Fruit fly (Drosophila melanogaster): Measurements from ENCODE around the gene Gba1a.

Gba1a gene

dm6 chr3R:23713901-23714300 lies 13.5 kb downstream of the Gba1a start (continued):
- TF ChIP-seq CG12219 (GFP tag; optimal IDR thresholded peaks at IDR 0.05) (peak; percentile 57), insv (GFP tag; optimal IDR thresholded peaks at IDR 0.05) (no peak), CG1602 (GFP tag; optimal IDR thresholded peaks at IDR 0.05) (peak; percentile 64), CG10321 (GFP tag; IDR thresholded peaks at IDR 0.05) (no peak), twi (tag; optimal IDR thresholded peaks at IDR 0.05) (peak; percentile 31), CG14014 (GFP tag; IDR thresholded peaks at IDR 0.05) (peak; percentile 63), NC2β (GFP tag; optimal IDR thresholded peaks at IDR 0.05) (peak; percentile 56), schlank (tag; optimal IDR thresholded peaks at IDR 0.05) (no peak), Hand (GFP tag; optimal IDR thresholded peaks at IDR 0.05) (no peak), CG14667 (GFP tag; IDR thresholded peaks at IDR 0.05) (peak; percentile 31), fd102C (GFP tag; optimal IDR thresholded peaks at IDR 0.05) (peak; percentile 45), dysf (GFP tag; IDR thresholded peaks at IDR 0.05) (peak; percentile 59; the same call in 1 of the 3 replicates), C15 (GFP tag; IDR thresholded peaks at IDR 0.05) (no peak), B-H1 (GFP tag; IDR thresholded peaks at IDR 0.05) (no peak; the same call in 2 of the 3 replicates), Meics (GFP tag; optimal IDR thresholded peaks at IDR 0.05) (no peak), CG1792 (GFP tag; optimal IDR thresholded peaks at IDR 0.05) (peak; percentile 47), Doc2 (GFP tag; IDR thresholded peaks at IDR 0.05) (no peak), Hsf (GFP tag; optimal IDR thresholded peaks at IDR 0.05) (peak; percentile 57), Ets97D (GFP tag; optimal IDR thresholded peaks at IDR 0.05) (no peak), hkb (optimal IDR thresholded peaks at IDR 0.05) (no peak), hkb (GFP tag; IDR thresholded peaks at IDR 0.05) (peak; percentile 63), CG17328 (GFP tag; IDR thresholded peaks at IDR 0.05) (peak; percentile 70), H15 (GFP tag; IDR thresholded peaks at IDR 0.05) (peak; percentile 26; the same call in 1 of the 3 replicates), klu (GFP tag; IDR thresholded peaks at IDR 0.05) (peak; percentile 37; the same call in 1 of the 2 replicates), Drgx (GFP tag; IDR thresholded peaks at IDR 0.05) (peak; percentile 46), Bteb2 (GFP tag; optimal IDR thresholded peaks at IDR 0.05) (peak; percentile 50), jing (GFP tag; optimal IDR thresholded peaks at IDR 0.05) (peak; percentile 29), CG17802 (tag; optimal IDR thresholded peaks at IDR 0.05) (peak; percentile 8), Nf-YA (GFP tag; IDR thresholded peaks at IDR 0.05) (peak; percentile 36; the same call in 1 of the 2 replicates), CG17568 (GFP tag; optimal IDR thresholded peaks at IDR 0.05) (peak; percentile 42), CG14441 (GFP tag; IDR thresholded peaks at IDR 0.05) (peak; percentile 72), peb (GFP tag; IDR thresholded peaks at IDR 0.05) (no peak), toy (GFP tag; IDR thresholded peaks at IDR 0.05) (no peak), HmgD (GFP tag; optimal IDR thresholded peaks at IDR 0.05) (no peak), bab2 (GFP tag; optimal IDR thresholded peaks at IDR 0.05) (peak; percentile 56), CG9817 (tag; optimal IDR thresholded peaks at IDR 0.05) (peak; percentile 34), CG3281 (GFP tag; optimal IDR thresholded peaks at IDR 0.05) (no peak), CG12299 (tag; optimal IDR thresholded peaks at IDR 0.05) (peak; percentile 2), grn (GFP tag; optimal IDR thresholded peaks at IDR 0.05) (no peak), lab (GFP tag; optimal IDR thresholded peaks at IDR 0.05) (peak; percentile 64), CG5953 (GFP tag; IDR thresholded peaks at IDR 0.05) (peak; percentile 34; the same call in 1 of the 2 replicates), sug (tag; optimal IDR thresholded peaks at IDR 0.05) (peak; percentile 5), TFAM (GFP tag; optimal IDR thresholded peaks at IDR 0.05) (no peak), Side (GFP tag; optimal IDR thresholded peaks at IDR 0.05) (peak; percentile 56), CG3726 (GFP tag; IDR thresholded peaks at IDR 0.05) (no peak), Xrp1 (GFP tag; IDR thresholded peaks at IDR 0.05) (peak; percentile 72), CG7745 (tag; optimal IDR thresholded peaks at IDR 0.05) (no peak), Dek (tag; optimal IDR thresholded peaks at IDR 0.05) (peak; percentile 35), CG10274 (GFP tag; optimal IDR thresholded peaks at IDR 0.05) (no peak), Pdp1 (GFP tag; optimal IDR thresholded peaks at IDR 0.05) (peak; percentile 44 to 66), wor (GFP tag; IDR thresholded peaks at IDR 0.05) (peak; percentile 46; the same call in 1 of the 2 replicates), Taf1 (GFP tag; IDR thresholded peaks at IDR 0.05) (no peak)
